Worm (Caenorhabditis elegans): ENCODE data around the gene F28A12.10.

- TF ChIP-seq flt-1 (GFP tag; IDR thresholded peaks at IDR 0.05) (no peak), med-1 (GFP tag; optimal IDR thresholded peaks at IDR 0.05; ENCODE audit: insufficient read depth) (no peak), tab-1 (GFP tag; IDR thresholded peaks at IDR 0.05) (no peak), ref-1 (GFP tag; conservative IDR thresholded peaks at IDR 0.05) (no peak), cog-1 (tag; optimal IDR thresholded peaks at IDR 0.05) (no peak), klf-2 (GFP tag; conservative IDR thresholded peaks at IDR 0.05) (no peak), ztf-23 (GFP tag; IDR thresholded peaks at IDR 0.05) (no peak), ztf-29 (GFP tag; IDR thresholded peaks at IDR 0.05) (no peak)
These were observed 17.2 kb upstream of the F28A12.10 start for ce11 chrV:8654460-8655419.
